Fruit fly (Drosophila melanogaster) whole organism, larva: Measurements from ENCODE around the gene CG45101.

Source experiments
- noc ChIP-seq: fragments of 200-800 bp; sonication (Bioruptor generic); optimal IDR thresholded peaks from 3 replicates; lab custom pipeline; 2019; ENCODE audit warnings: missing biosample characterization, mild to moderate bottlenecking, missing genetic modification characterization, moderate library complexity

Gene CG45101

dm6 chr3L:11064689-11065088 lies at the start of gene CG45101, which contains the start of the genes CG32075 and SuUR:
Gene CG45101, plus strand, starts transcription at chr3L:11064991.
Gene CG32075, minus strand, starts transcription at chr3L:11064941.
Gene SuUR, plus strand, starts transcription at chr3L:11064991.
- TF ChIP-seq noc (tag; lab: Kevin White, UChicago) = peak; percentile 79

dm6 chr3L:11015203-11015602 lies 49.6 kb upstream of the CG45101 start:
- no peak for TF ChIP-seq noc (tag; lab: Kevin White, UChicago)

dm6 chr3L:11020058-11020457 lies 44.7 kb upstream of the CG45101 start:
- no peak for TF ChIP-seq noc (tag; lab: Kevin White, UChicago)

- no peak for TF ChIP-seq noc (tag; lab: Kevin White, UChicago)
Observed at dm6 chr3L:11021958-11022357, 42.8 kb upstream of the CG45101 start.

- no peak for TF ChIP-seq noc (tag; lab: Kevin White, UChicago)
Observed at dm6 chr3L:11023235-11023634, 41.6 kb upstream of the CG45101 start, which contains the start of gene Fad2. Gene Fad2, plus strand, starts transcription at chr3L:11023535.

- no peak for TF ChIP-seq noc (tag; lab: Kevin White, UChicago)
Observed at dm6 chr3L:11025261-11025660, 39.5 kb upstream of the CG45101 start, which contains the start of gene CG32079. Gene CG32079, plus strand, starts transcription at chr3L:11025561.

- no peak for TF ChIP-seq noc (tag; lab: Kevin White, UChicago)
Observed at dm6 chr3L:11027279-11027678, 37.5 kb upstream of the CG45101 start, which contains the start of gene CG32081. Gene CG32081, plus strand, starts transcription at chr3L:11027579.

- no peak for TF ChIP-seq noc (tag; lab: Kevin White, UChicago)
Observed at dm6 chr3L:11031784-11032183, 33.0 kb upstream of the CG45101 start.

dm6 chr3L:11033327-11033975 lies 31.3 kb upstream of the CG45101 start:
- TF ChIP-seq noc (tag; lab: Kevin White, UChicago) = no peak

- TF ChIP-seq noc (tag; lab: Kevin White, UChicago) = no peak
Observed at dm6 chr3L:11035039-11035438, 29.8 kb upstream of the CG45101 start.

- no peak for TF ChIP-seq noc (tag; lab: Kevin White, UChicago)
Observed at dm6 chr3L:11041193-11041592, 23.6 kb upstream of the CG45101 start.

- TF ChIP-seq noc (tag; lab: Kevin White, UChicago) = no peak
Observed at dm6 chr3L:11043650-11044049, 21.1 kb upstream of the CG45101 start.

dm6 chr3L:11045009-11045408 lies 19.8 kb upstream of the CG45101 start:
- TF ChIP-seq noc (tag; lab: Kevin White, UChicago) = no peak

dm6 chr3L:11046559-11046958 lies 18.2 kb upstream of the CG45101 start:
- no peak for TF ChIP-seq noc (tag; lab: Kevin White, UChicago)

- TF ChIP-seq noc (tag; lab: Kevin White, UChicago) = no peak
Observed at dm6 chr3L:11047877-11048276, 16.9 kb upstream of the CG45101 start.

- peak; percentile 26 for TF ChIP-seq noc (tag; lab: Kevin White, UChicago)
Observed at dm6 chr3L:11049414-11049813, 15.4 kb upstream of the CG45101 start.

- no peak for TF ChIP-seq noc (tag; lab: Kevin White, UChicago)
Observed at dm6 chr3L:11051271-11051670, 13.5 kb upstream of the CG45101 start, which contains the start of gene CG43693. Gene CG43693, minus strand, starts transcription at chr3L:11051371.
